Worm (Caenorhabditis elegans) whole organism, mixed stage, embryonic: ENCODE measurements around the gene B0454.8.

Experiments
- bed-3 ChIP-seq: fragments of 200-800 bp; sonication (Bioruptor generic); optimal IDR thresholded peaks from 3 replicates; lab custom pipeline; 2018; ENCODE audit warnings: mild to moderate bottlenecking, missing genetic modification characterization, moderate library complexity, missing compliant biosample characterization
- drap-1 ChIP-seq: fragments of 200-800 bp; sonication (Bioruptor generic); optimal IDR thresholded peaks from 3 replicates; lab custom pipeline; 2018; ENCODE audit warnings: mild to moderate bottlenecking, missing genetic modification characterization, missing compliant biosample characterization
- elt-3 ChIP-seq: fragments of 150-350 bp; optimal IDR thresholded peaks from 2 replicates; lab custom pipeline; 2014; ENCODE audit warnings: missing biosample characterization, missing genetic modification characterization
- ham-2 ChIP-seq: fragments of 200-800 bp; sonication (Bioruptor generic); optimal IDR thresholded peaks from 2 replicates; lab custom pipeline; 2018; ENCODE audit warnings: mild to moderate bottlenecking, missing genetic modification characterization, missing compliant biosample characterization
- snpc-4 ChIP-seq: fragments of 150-350 bp; optimal IDR thresholded peaks from 2 replicates; lab custom pipeline; 2014; ENCODE audit warnings: missing biosample characterization, missing genetic modification characterization
- unc-120 ChIP-seq: sonication (generic microtip); optimal IDR thresholded peaks from 2 replicates; lab custom pipeline; 2017; ENCODE audit warnings: missing genetic modification characterization, missing compliant biosample characterization; ENCODE audit not compliant: poor library complexity, severe bottlenecking
- unc-39 ChIP-seq: fragments of 150-350 bp; optimal IDR thresholded peaks from 2 replicates; lab custom pipeline; 2014; ENCODE audit warnings: missing biosample characterization, missing genetic modification characterization

ce11 chrII:3053689-3054088 is 10.4 kb upstream of the B0454.8 start:
- TF ChIP-seq elt-3: no peak
- TF ChIP-seq unc-120 (tag; lab: Kevin White, UChicago): no peak
- TF ChIP-seq snpc-4: no peak
- no peak for TF ChIP-seq bed-3 (GFP tag; lab: Kevin White, UChicago)
- TF ChIP-seq ham-2 (GFP tag; lab: Kevin White, UChicago): no peak
- no peak for TF ChIP-seq unc-39 (tag; lab: Kevin White, UChicago)
- no peak for TF ChIP-seq drap-1
